Fruit fly (Drosophila melanogaster): ENCODE data around the gene yip7.

The yip7 gene

dm6 chr3L:6074975-6075692 is 40.1 kb downstream of the yip7 start, which contains the start of the genes CG13295 and CG6610 (continued):
- no peak for TF ChIP-seq CG2129 (GFP tag; IDR thresholded peaks at IDR 0.05; ENCODE audit: partially characterized antibody)
- TF ChIP-seq z (GFP tag; IDR thresholded peaks at IDR 0.05), result no peak
- peak; percentile 39 for TF ChIP-seq pzg (GFP tag; optimal IDR thresholded peaks at IDR 0.05)
- TF ChIP-seq Sox102F (GFP tag; optimal IDR thresholded peaks at IDR 0.05), result peak; percentile 39
- TF ChIP-seq CG30403 (GFP tag; optimal IDR thresholded peaks at IDR 0.05), result peak; percentile 79
- TF ChIP-seq Atf3 (GFP tag; optimal IDR thresholded peaks at IDR 0.05), result no peak
- TF ChIP-seq CG10366 (GFP tag; IDR thresholded peaks at IDR 0.05), result peak; percentile 11; the same call in 1 of the 2 replicates
- no peak for TF ChIP-seq CG3726 (GFP tag; IDR thresholded peaks at IDR 0.05)
- TF ChIP-seq ase (GFP tag; IDR thresholded peaks at IDR 0.05), result no peak
- TF ChIP-seq Ptx1 (GFP tag; IDR thresholded peaks at IDR 0.05), result peak; percentile 70
- peak; percentile 47 for TF ChIP-seq Chrac-16 (GFP tag; optimal IDR thresholded peaks at IDR 0.05)
- no peak for TF ChIP-seq slp2 (GFP tag; optimal IDR thresholded peaks at IDR 0.05)
- peak; percentile 46 for TF ChIP-seq YL-1 (GFP tag; optimal IDR thresholded peaks at IDR 0.05)
- TF ChIP-seq Elba2 (GFP tag; optimal IDR thresholded peaks at IDR 0.05), result no peak
- TF ChIP-seq unc-4 (GFP tag; IDR thresholded peaks at IDR 0.05; ENCODE audit: partially characterized antibody), result no peak
- TF ChIP-seq salm (tag; optimal IDR thresholded peaks at IDR 0.05), result no peak
- peak; percentile 46; the same call in 1 of the 3 replicates for TF ChIP-seq Aef1 (GFP tag; IDR thresholded peaks at IDR 0.05)
- peak; percentile 47 for TF ChIP-seq slou (GFP tag; optimal IDR thresholded peaks at IDR 0.05)
- TF ChIP-seq MESR4 (GFP tag; optimal IDR thresholded peaks at IDR 0.05), result peak; percentile 79
- TF ChIP-seq grau (tag; optimal IDR thresholded peaks at IDR 0.05), result peak; percentile 73
- no peak for TF ChIP-seq oc (tag; optimal IDR thresholded peaks at IDR 0.05)
- TF ChIP-seq tin (GFP tag; optimal IDR thresholded peaks at IDR 0.05), result peak; percentile 57
- peak; percentile 32 for TF ChIP-seq jumu (GFP tag; optimal IDR thresholded peaks at IDR 0.05)
- peak; percentile 85 for TF ChIP-seq Ets65A (GFP tag)
- peak; percentile 51 for TF ChIP-seq CG1233 (GFP tag; optimal IDR thresholded peaks at IDR 0.05)
- TF ChIP-seq sens (GFP tag), result peak; percentile 90
- peak; percentile 19; the same call in 1 of the 3 replicates for TF ChIP-seq ken (GFP tag; IDR thresholded peaks at IDR 0.05)
- peak; percentile 77 for TF ChIP-seq Sin3A (optimal IDR thresholded peaks at IDR 0.05)
- TF ChIP-seq CG30431 (GFP tag; optimal IDR thresholded peaks at IDR 0.05), result peak; percentile 5
- peak; percentile 84 for TF ChIP-seq nmo (GFP tag; optimal IDR thresholded peaks at IDR 0.05)
- TF ChIP-seq Opbp (GFP tag; IDR thresholded peaks at IDR 0.05; ENCODE audit: partially characterized antibody), result no peak
- peak; percentile 26 for TF ChIP-seq CHES-1-like (GFP tag; optimal IDR thresholded peaks at IDR 0.05)
- peak; percentile 13 for TF ChIP-seq CG10462 (GFP tag; optimal IDR thresholded peaks at IDR 0.05)
- no peak for TF ChIP-seq CG33213 (GFP tag; optimal IDR thresholded peaks at IDR 0.05)
- TF ChIP-seq maf-S (GFP tag; optimal IDR thresholded peaks at IDR 0.05), result no peak
- no peak for TF ChIP-seq Hr39 (optimal IDR thresholded peaks at IDR 0.05)
- TF ChIP-seq dysf (GFP tag; IDR thresholded peaks at IDR 0.05), result peak; percentile 69; the same call in 2 of the 3 replicates
- no peak for TF ChIP-seq CG9876 (GFP tag; optimal IDR thresholded peaks at IDR 0.05)
- TF ChIP-seq twi (tag; optimal IDR thresholded peaks at IDR 0.05), result peak; percentile 64

- TF ChIP-seq CG11085 (GFP tag; IDR thresholded peaks at IDR 0.05) (no peak), CG10209 (GFP tag; optimal IDR thresholded peaks at IDR 0.05) (no peak), sim (GFP tag; IDR thresholded peaks at IDR 0.05) (no peak), chinmo (GFP tag; IDR thresholded peaks at IDR 0.05; ENCODE audit: partially characterized antibody) (0 out of 4 replicates have a peak, but pooled peaks have one; percentile 17), Deaf1 (tag; optimal IDR thresholded peaks at IDR 0.05) (peak; percentile 51), HLHmδ (GFP tag; optimal IDR thresholded peaks at IDR 0.05) (no peak), crc (GFP tag; optimal IDR thresholded peaks at IDR 0.05) (no peak), CG9876 (GFP tag; optimal IDR thresholded peaks at IDR 0.05) (no peak), abd-A (tag; optimal IDR thresholded peaks at IDR 0.05) (peak; percentile 75), CG4617 (GFP tag; optimal IDR thresholded peaks at IDR 0.05; ENCODE audit: borderline replicate concordance) (no peak), ewg (GFP tag; optimal IDR thresholded peaks at IDR 0.05) (peak; percentile 82), sob (GFP tag; IDR thresholded peaks at IDR 0.05) (0 out of 2 replicates have a peak, but pooled peaks have one; percentile 9), kni (GFP tag; optimal IDR thresholded peaks at IDR 0.05) (peak; percentile 13), Med (GFP tag) (peak; percentile 39), inv (GFP tag; IDR thresholded peaks at IDR 0.05; ENCODE audit: partially characterized antibody) (no peak)
Observed at dm6 chr3L:6076429-6076828, 41.4 kb downstream of the yip7 start, which contains the start of gene ssp6. ssp6 (plus strand) TSS chr3L:6076722.
